Worm (Caenorhabditis elegans) whole organism, L1 larva: ENCODE results near the gene Y105C5B.17.

Experiments
- C16A3.4 ChIP-seq: fragments of 150-350 bp; optimal IDR thresholded peaks from 2 replicates; lab custom pipeline; 2014; ENCODE audit warnings: missing biosample characterization, missing genetic modification characterization
- C34B4.2 ChIP-seq: sonication (generic microtip); optimal IDR thresholded peaks from 2 replicates; lab custom pipeline; 2017; ENCODE audit warnings: mild to moderate bottlenecking, missing genetic modification characterization, missing compliant biosample characterization
- F16B12.6 ChIP-seq: fragments of 150-350 bp; optimal IDR thresholded peaks from 2 replicates; lab custom pipeline; 2014; ENCODE audit warnings: missing biosample characterization, missing genetic modification characterization
- ama-1 ChIP-seq: fragments of 150-350 bp; optimal IDR thresholded peaks from 2 replicates; lab custom pipeline; 2014
- blmp-1 ChIP-seq: fragments of 150-350 bp; optimal IDR thresholded peaks from 2 replicates; lab custom pipeline; 2014; ENCODE audit warnings: missing biosample characterization, missing genetic modification characterization
- ceh-63 ChIP-seq: fragments of 200-800 bp; sonication (Bioruptor generic); optimal IDR thresholded peaks from 2 replicates; lab custom pipeline; 2018; ENCODE audit warnings: mild to moderate bottlenecking, missing genetic modification characterization, missing compliant biosample characterization
- ceh-88 ChIP-seq: fragments of 200-800 bp; sonication (Bioruptor generic); IDR thresholded peaks from 2 replicates; pipeline ENCODE4 v1.3.6; 2022; ENCODE audit warnings: missing genetic modification characterization, missing compliant biosample characterization
- dsc-1 ChIP-seq: sonication (generic microtip); optimal IDR thresholded peaks from 2 replicates; lab custom pipeline; 2016; ENCODE audit warnings: mild to moderate bottlenecking, missing genetic modification characterization, missing compliant biosample characterization
- efl-1 ChIP-seq, 4 experiments: fragments of 150-350 bp; optimal IDR thresholded peaks in 3 of 4; peaks in 1 of 4; 1 replicate in 1 of 4; 2 replicates in 3 of 4; lab custom pipeline; 2014; ENCODE audit warnings: missing biosample characterization in 2 of 4, missing genetic modification characterization in 2 of 4, missing genetic modification reagents in 2 of 4
- egl-13 ChIP-seq: sonication (generic microtip); optimal IDR thresholded peaks from 2 replicates; lab custom pipeline; 2016; ENCODE audit warnings: missing genotype, missing genetic modification reagents, missing genetic modification characterization, missing compliant biosample characterization
- elt-3 ChIP-seq, 6 experiments: fragments of 150-350 bp in 1 of 6; sonication (generic microtip); optimal IDR thresholded peaks; 2 replicates each; lab custom pipeline; 2017 to 2018; ENCODE audit warnings: missing biosample characterization in 6 of 6, missing genetic modification characterization in 6 of 6, inconsistent platforms in 1 of 6
- ets-5 ChIP-seq: fragments of 200-800 bp; sonication (Bioruptor generic); IDR thresholded peaks from 2 replicates; pipeline ENCODE4 v1.3.6; 2022; ENCODE audit warnings: missing genetic modification characterization, missing compliant biosample characterization
- fkh-4 ChIP-seq: sonication (generic microtip); optimal IDR thresholded peaks from 2 replicates; lab custom pipeline; 2016; ENCODE audit warnings: missing compliant biosample characterization, missing genetic modification characterization, borderline replicate concordance
- fkh-8 ChIP-seq: sonication (generic microtip); optimal IDR thresholded peaks from 2 replicates; lab custom pipeline; 2016; ENCODE audit warnings: mild to moderate bottlenecking, missing genetic modification characterization, missing compliant biosample characterization
- hpl-2 ChIP-seq: fragments of 150-350 bp; optimal IDR thresholded peaks from 2 replicates; lab custom pipeline; 2014; ENCODE audit warnings: missing biosample characterization, missing genetic modification reagents, missing genetic modification characterization
- lin-13 ChIP-seq: fragments of 150-350 bp; optimal IDR thresholded peaks from 2 replicates; lab custom pipeline; 2014; ENCODE audit warnings: missing biosample characterization, missing genetic modification reagents, missing genetic modification characterization
- lin-15B ChIP-seq: fragments of 150-350 bp; sonication (generic microtip); optimal IDR thresholded peaks from 3 replicates; lab custom pipeline; 2014; ENCODE audit warnings: missing biosample characterization, missing genetic modification characterization
- lin-35 ChIP-seq, 2 experiments: fragments of 150-350 bp; optimal IDR thresholded peaks; 2 replicates each; lab custom pipeline; 2014; ENCODE audit warnings: missing biosample characterization in 2 of 2, missing genetic modification characterization in 2 of 2, missing genetic modification reagents in 2 of 2
- lin-39 ChIP-seq: fragments of 150-350 bp; optimal IDR thresholded peaks from 2 replicates; lab custom pipeline; 2014; ENCODE audit warnings: missing biosample characterization, missing genetic modification reagents, missing genetic modification characterization
- lir-3 ChIP-seq: sonication (generic microtip); optimal IDR thresholded peaks from 2 replicates; lab custom pipeline; 2016; ENCODE audit warnings: mild to moderate bottlenecking, missing genetic modification characterization, moderate library complexity, missing compliant biosample characterization; ENCODE audit not compliant: poor library complexity
- mdl-1 ChIP-seq, 2 experiments: fragments of 150-350 bp; optimal IDR thresholded peaks; 2 replicates each; lab custom pipeline; 2014 to 2017; ENCODE audit warnings: missing biosample characterization in 2 of 2, missing genetic modification characterization in 2 of 2, inconsistent platforms in 1 of 2
- mep-1 ChIP-seq: fragments of 150-350 bp; optimal IDR thresholded peaks from 2 replicates; lab custom pipeline; 2014; ENCODE audit warnings: missing biosample characterization, missing genetic modification characterization
- nhr-20 ChIP-seq: sonication (generic microtip); optimal IDR thresholded peaks from 2 replicates; lab custom pipeline; 2016; ENCODE audit warnings: mild to moderate bottlenecking, missing genetic modification characterization, missing compliant biosample characterization
- nhr-28 ChIP-seq: fragments of 150-350 bp; optimal IDR thresholded peaks from 2 replicates; lab custom pipeline; 2014; ENCODE audit warnings: missing biosample characterization, missing genetic modification characterization
- nhr-71 ChIP-seq: sonication (generic microtip); optimal IDR thresholded peaks from 2 replicates; lab custom pipeline; 2016; ENCODE audit warnings: mild to moderate bottlenecking, missing genetic modification characterization, moderate library complexity, missing compliant biosample characterization
- nhr-77 ChIP-seq: fragments of 150-350 bp; optimal IDR thresholded peaks from 2 replicates; lab custom pipeline; 2014; ENCODE audit warnings: missing biosample characterization, missing genetic modification characterization
- pax-3 ChIP-seq: fragments of 200-800 bp; sonication (Bioruptor generic); optimal IDR thresholded peaks from 2 replicates; lab custom pipeline; 2018; ENCODE audit warnings: mild to moderate bottlenecking, missing genetic modification characterization, moderate library complexity, missing compliant biosample characterization
- rnt-1 ChIP-seq: sonication (generic microtip); optimal IDR thresholded peaks from 2 replicates; lab custom pipeline; 2016; ENCODE audit warnings: mild to moderate bottlenecking, missing genetic modification characterization, moderate library complexity, missing compliant biosample characterization
- sox-4 ChIP-seq: sonication (generic microtip); optimal IDR thresholded peaks from 2 replicates; lab custom pipeline; 2016; ENCODE audit warnings: missing genetic modification characterization, missing compliant biosample characterization
- sptf-1 ChIP-seq: fragments of 150-350 bp; optimal IDR thresholded peaks from 2 replicates; lab custom pipeline; 2014; ENCODE audit warnings: missing biosample characterization, missing genetic modification characterization
- sup-37 ChIP-seq: fragments of 200-800 bp; sonication (Bioruptor generic); optimal IDR thresholded peaks from 2 replicates; lab custom pipeline; 2018; ENCODE audit warnings: mild to moderate bottlenecking, missing genetic modification characterization, missing compliant biosample characterization
- unc-130 ChIP-seq: fragments of 150-350 bp; optimal IDR thresholded peaks from 2 replicates; lab custom pipeline; 2017; ENCODE audit warnings: missing biosample characterization, missing genetic modification characterization, inconsistent platforms
- unc-86 ChIP-seq: sonication (generic microtip); optimal IDR thresholded peaks from 2 replicates; lab custom pipeline; 2016; ENCODE audit warnings: missing genetic modification characterization, missing compliant biosample characterization
- xbp-1 ChIP-seq: sonication (generic microtip); optimal IDR thresholded peaks from 2 replicates; lab custom pipeline; 2016; ENCODE audit warnings: missing genetic modification characterization, missing compliant biosample characterization

Gene Y105C5B.17

DNA sequence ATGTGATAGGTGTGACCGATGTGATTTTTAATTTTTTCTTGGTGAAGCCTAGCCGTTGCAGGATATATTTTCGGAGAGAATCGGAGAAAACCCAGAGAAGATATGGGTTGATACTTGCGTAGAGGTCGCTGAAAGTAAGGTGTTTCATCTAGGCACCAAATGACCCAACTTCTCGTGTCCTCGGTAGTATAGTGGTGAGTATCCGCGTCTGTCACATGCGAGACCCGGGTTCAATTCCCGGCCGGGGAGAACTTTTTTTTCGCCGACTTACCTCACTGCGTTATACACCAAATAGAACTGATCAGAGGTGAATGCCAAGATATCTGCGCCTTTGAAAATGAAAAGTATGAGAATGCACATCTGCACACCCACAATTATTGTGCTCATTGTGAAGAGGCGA is 31.1 kb upstream of the Y105C5B.17 start (continued):
- TF ChIP-seq efl-1 (optimal IDR thresholded peaks at IDR 0.05; lab: Kevin White, UChicago) (peak in 1 of 2 experiments; percentile 32), efl-1 (GFP tag; optimal IDR thresholded peaks at IDR 0.05 in 1 of 2; lab: Kevin White, UChicago) (peak; percentile 16 to 52), blmp-1 (tag; lab: Kevin White, UChicago) (no peak), rnt-1 (tag; lab: Kevin White, UChicago) (peak; percentile 62), lir-3 (tag; lab: Kevin White, UChicago) (peak; percentile 22), egl-13 (tag; lab: Kevin White, UChicago) (no peak), hpl-2 (GFP tag; lab: Kevin White, UChicago) (peak; percentile 37), ceh-63 (GFP tag; lab: Kevin White, UChicago) (no peak), C34B4.2 (no peak), fkh-8 (tag; lab: Kevin White, UChicago) (peak; percentile 31), lin-13 (no peak), fkh-4 (tag; lab: Kevin White, UChicago) (no peak), xbp-1 (peak; percentile 10), ets-5 (GFP tag; lab: Robert Waterston, UW) (no peak), ceh-88 (GFP tag; lab: Robert Waterston, UW) (no peak), pax-3 (tag; lab: Kevin White, UChicago) (no peak), unc-86 (tag; lab: Kevin White, UChicago) (no peak), elt-3 (tag; optimal IDR thresholded peaks at IDR 0.05; lab: Kevin White, UChicago) (peak in 1 of 6 experiments; percentile 12), mdl-1 (tag; optimal IDR thresholded peaks at IDR 0.05; lab: Kevin White, UChicago) (peak in 1 of 2 experiments; percentile 64), lin-35 (GFP tag; optimal IDR thresholded peaks at IDR 0.05; lab: Kevin White, UChicago) (peak; percentile 7 to 73), nhr-71 (tag; lab: Kevin White, UChicago) (peak; percentile 46), sox-4 (tag; lab: Kevin White, UChicago) (no peak), ama-1 (lab: Kevin White, UChicago) (no peak), lin-39 (tag; lab: Kevin White, UChicago) (no peak)

DNA sequence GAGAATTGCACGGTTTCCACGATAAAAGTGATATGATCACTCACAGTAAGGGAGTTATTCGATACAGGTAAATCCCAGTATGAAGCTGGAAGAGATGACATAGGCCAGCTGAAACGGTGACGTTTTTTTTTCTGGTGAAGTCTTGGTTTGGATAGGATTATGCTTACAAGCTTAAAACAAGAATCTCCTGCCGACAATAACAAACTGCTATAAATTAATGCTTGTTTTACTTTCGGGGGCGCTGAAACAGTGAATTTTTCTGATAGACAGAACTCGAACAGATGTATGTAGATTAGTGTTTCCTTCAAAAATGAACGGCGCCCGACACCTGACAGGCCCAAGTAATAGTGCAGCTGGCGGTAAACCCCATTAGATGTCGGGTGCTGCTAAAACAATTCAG is 29.1 kb upstream of the Y105C5B.17 start, which contains the start of gene srv-16:
Gene srv-16 (minus strand): TSS at position 101 of the 400 bp plus-strand sequence.
- TF ChIP-seq unc-130 (tag; lab: Kevin White, UChicago) (no peak), mep-1 (tag; lab: Kevin White, UChicago) (no peak), F16B12.6 (no peak), elt-3 (tag; optimal IDR thresholded peaks at IDR 0.05; lab: Kevin White, UChicago) (no peak)

DNA sequence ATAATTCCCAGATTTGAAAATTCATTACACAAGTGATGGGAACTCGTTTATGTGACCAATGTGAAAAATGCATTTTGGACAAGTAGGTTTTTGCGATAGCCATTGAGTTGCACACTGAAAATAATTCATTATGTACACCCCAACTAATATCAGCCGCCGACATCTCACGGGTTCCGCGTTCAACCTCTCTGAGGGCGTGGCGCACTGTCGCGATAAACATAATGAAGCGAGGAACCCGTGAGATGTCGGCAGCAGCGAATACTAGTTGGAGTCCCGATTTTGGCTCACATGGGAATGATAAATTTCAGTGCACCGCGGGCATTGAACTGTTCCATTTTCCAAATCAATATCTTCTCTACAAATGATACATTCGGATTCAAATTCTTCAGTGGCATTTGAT is 25.8 kb upstream of the Y105C5B.17 start:
- TF ChIP-seq fkh-4 (tag; lab: Kevin White, UChicago), result no peak
- no peak for TF ChIP-seq efl-1 (optimal IDR thresholded peaks at IDR 0.05; lab: Kevin White, UChicago)
- TF ChIP-seq efl-1 (GFP tag; optimal IDR thresholded peaks at IDR 0.05 in 1 of 2; lab: Kevin White, UChicago), result peak in 1 of 2 experiments; percentile 44
- no peak for TF ChIP-seq xbp-1

DNA sequence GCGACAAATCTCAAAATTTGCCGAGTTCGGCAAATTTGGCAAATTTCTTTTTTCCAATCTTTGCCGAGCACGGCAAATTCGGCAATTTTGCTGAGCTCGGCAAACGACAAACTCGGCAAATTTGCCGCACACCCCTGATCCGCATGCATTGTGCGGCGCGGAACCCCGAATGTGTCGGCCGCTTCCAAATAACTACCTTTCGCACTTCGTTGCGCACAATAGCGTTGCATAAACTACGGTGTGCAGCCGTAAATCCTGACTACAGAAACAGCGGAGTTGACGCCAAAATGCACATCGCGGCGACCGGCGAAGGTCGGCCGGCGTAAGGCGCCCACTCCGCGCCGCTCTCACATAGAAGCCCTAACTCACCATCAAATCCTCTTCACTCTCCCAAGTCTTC is 24.4 kb upstream of the Y105C5B.17 start:
- no peak for TF ChIP-seq dsc-1
- no peak for TF ChIP-seq elt-3 (tag; optimal IDR thresholded peaks at IDR 0.05; lab: Kevin White, UChicago)
- TF ChIP-seq lin-15B (tag; lab: Kevin White, UChicago), result no peak
- TF ChIP-seq lin-35 (GFP tag; optimal IDR thresholded peaks at IDR 0.05; lab: Kevin White, UChicago), result no peak
- TF ChIP-seq C34B4.2, result no peak
- no peak for TF ChIP-seq sptf-1 (tag; lab: Kevin White, UChicago)
- TF ChIP-seq pax-3 (tag; lab: Kevin White, UChicago), result no peak
- no peak for TF ChIP-seq nhr-20 (tag; lab: Kevin White, UChicago)

DNA sequence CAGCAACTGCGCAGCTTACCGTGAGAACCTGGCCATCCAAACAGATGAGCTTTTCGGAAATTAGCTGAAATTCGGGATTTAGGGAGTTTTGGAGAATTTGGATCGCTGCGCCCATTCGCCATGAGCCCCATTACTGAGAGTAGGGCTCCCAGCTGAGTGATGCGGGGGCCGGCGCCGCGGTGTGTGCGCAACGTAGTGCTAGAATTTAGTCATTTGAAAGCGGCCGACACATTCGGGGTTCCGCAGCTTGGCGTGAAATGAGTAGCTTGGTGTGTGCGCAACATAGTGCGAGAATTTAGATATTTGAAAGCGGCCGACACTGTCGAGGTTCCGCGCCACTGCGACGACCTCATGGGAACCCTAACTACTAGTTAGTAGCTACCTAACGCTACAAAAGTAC is 22.1 kb upstream of the Y105C5B.17 start:
- no peak for TF ChIP-seq C16A3.4 (tag; lab: Kevin White, UChicago)
- no peak for TF ChIP-seq elt-3 (tag; optimal IDR thresholded peaks at IDR 0.05; lab: Kevin White, UChicago)
- no peak for TF ChIP-seq hpl-2 (GFP tag; lab: Kevin White, UChicago)
- TF ChIP-seq lin-39 (tag; lab: Kevin White, UChicago), result no peak
- no peak for TF ChIP-seq sup-37 (GFP tag; lab: Kevin White, UChicago)
- no peak for TF ChIP-seq nhr-77 (tag; lab: Kevin White, UChicago)
- no peak for TF ChIP-seq nhr-28 (tag; lab: Kevin White, UChicago)
- no peak for TF ChIP-seq nhr-71 (tag; lab: Kevin White, UChicago)
- no peak for TF ChIP-seq efl-1 (optimal IDR thresholded peaks at IDR 0.05; lab: Kevin White, UChicago)
- peak in 1 of 2 experiments; percentile 18 for TF ChIP-seq efl-1 (GFP tag; optimal IDR thresholded peaks at IDR 0.05 in 1 of 2; lab: Kevin White, UChicago)
